Worm (Caenorhabditis elegans): ENCODE results near the gene F08D12.2.
A peak's percentile ranks its signal among the peaks of the same experiment; 100 is the strongest.

F08D12.2 gene

ce11 chrII:2747956-2748621, 33.4 kb upstream of the F08D12.2 start:
- TF ChIP-seq unc-62 (GFP tag; optimal IDR thresholded peaks at IDR 0.05 in 1 of 2), result peak in 1 of 2 experiments; percentile 99
- TF ChIP-seq unc-62 (tag; optimal IDR thresholded peaks at IDR 0.05), result no peak
- peak; percentile 60; the same call in 1 of the 2 replicates for TF ChIP-seq ctbp-1 (GFP tag; IDR thresholded peaks at IDR 0.05)
- TF ChIP-seq hmg-1.1 (GFP tag; IDR thresholded peaks at IDR 0.05), result peak; percentile 55; the same call in 1 of the 2 replicates
- peak in 1 of 2 experiments; percentile 58 for TF ChIP-seq lsy-2 (tag; optimal IDR thresholded peaks at IDR 0.05)
- no peak for TF ChIP-seq nhr-41 (GFP tag; IDR thresholded peaks at IDR 0.05)
- no peak for TF ChIP-seq madf-5 (GFP tag; IDR thresholded peaks at IDR 0.05)
- peak in 1 of 2 experiments; percentile 33 for TF ChIP-seq hif-1 (tag; optimal IDR thresholded peaks at IDR 0.05)
- TF ChIP-seq fkh-10 (GFP tag; optimal IDR thresholded peaks at IDR 0.05), result peak; percentile 75
- no peak for TF ChIP-seq lin-1 (GFP tag; IDR thresholded peaks at IDR 0.05)
- peak; percentile 5 for TF ChIP-seq dpl-1 (GFP tag; optimal IDR thresholded peaks at IDR 0.05)
- no peak for TF ChIP-seq ceh-44 (GFP tag; IDR thresholded peaks at IDR 0.05)
- TF ChIP-seq daf-8 (GFP tag; IDR thresholded peaks at IDR 0.05), result no peak
- TF ChIP-seq nhr-102 (tag; optimal IDR thresholded peaks at IDR 0.05), result no peak
- TF ChIP-seq spr-3 (GFP tag; optimal IDR thresholded peaks at IDR 0.05), result no peak
- TF ChIP-seq pqm-1 (tag; optimal IDR thresholded peaks at IDR 0.05), result no peak
- peak; percentile 47 for TF ChIP-seq nhr-11 (tag; optimal IDR thresholded peaks at IDR 0.05)
- TF ChIP-seq zfp-3 (GFP tag; conservative IDR thresholded peaks at IDR 0.05), result no peak
- no peak for TF ChIP-seq arid-1 (GFP tag; conservative IDR thresholded peaks at IDR 0.05)
- TF ChIP-seq ceh-20 (GFP tag; IDR thresholded peaks at IDR 0.05), result no peak; the same call in 1 of the 2 replicates
- TF ChIP-seq hlh-11 (tag; optimal IDR thresholded peaks at IDR 0.05), result peak; percentile 27
- peak; percentile 33; the same call in 1 of the 2 replicates for TF ChIP-seq egl-43 (GFP tag; IDR thresholded peaks at IDR 0.05)
- peak; percentile 67 for TF ChIP-seq F37D6.2 (tag; optimal IDR thresholded peaks at IDR 0.05)
- TF ChIP-seq rbr-2 (tag; optimal IDR thresholded peaks at IDR 0.05), result peak; percentile 73
- TF ChIP-seq mdl-1 (tag; optimal IDR thresholded peaks at IDR 0.05), result peak in 1 of 2 experiments; percentile 14

ce11 chrII:2749595-2750048, 31.8 kb upstream of the F08D12.2 start, which contains the start of gene F29A7.4:
F29A7.4 (plus strand) TSS chrII:2749998.
- TF ChIP-seq daf-16 (GFP tag; optimal IDR thresholded peaks at IDR 0.05), result no peak
- peak; percentile 49 for TF ChIP-seq daf-16 (tag; optimal IDR thresholded peaks at IDR 0.05)
- TF ChIP-seq nhr-28 (tag; optimal IDR thresholded peaks at IDR 0.05), result peak; percentile 74
- TF ChIP-seq pqm-1 (tag; optimal IDR thresholded peaks at IDR 0.05), result peak; percentile 18
- no peak for TF ChIP-seq F10B5.3 (tag; optimal IDR thresholded peaks at IDR 0.05)

DNA sequence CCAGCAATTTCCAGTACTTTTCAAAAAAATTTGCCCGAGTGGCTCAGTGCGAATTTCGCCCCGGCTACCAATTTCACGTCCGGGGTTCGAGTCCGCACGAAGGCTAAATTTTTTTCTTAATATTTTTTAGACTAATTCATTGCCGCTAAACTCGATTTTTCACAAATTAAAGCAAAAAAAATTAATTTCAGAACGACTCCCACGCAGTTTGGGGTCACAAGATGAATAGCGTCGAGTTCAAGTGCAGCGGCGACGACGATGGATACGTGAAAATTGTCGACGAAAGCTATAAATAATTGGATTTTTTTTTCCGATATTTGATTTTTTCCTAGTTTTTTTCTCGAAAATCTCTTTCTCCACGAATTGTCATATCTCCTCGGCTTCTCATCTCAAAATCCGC, 30.2 kb upstream of the F08D12.2 start:
- TF ChIP-seq lin-38 (GFP tag; IDR thresholded peaks at IDR 0.05), result peak; percentile 73
- TF ChIP-seq zfp-2 (tag; optimal IDR thresholded peaks at IDR 0.05), result no peak
- TF ChIP-seq madf-5 (GFP tag; IDR thresholded peaks at IDR 0.05), result no peak
- no peak for TF ChIP-seq daf-16 (GFP tag; optimal IDR thresholded peaks at IDR 0.05)
- peak; percentile 28 for TF ChIP-seq daf-16 (tag; optimal IDR thresholded peaks at IDR 0.05)
- no peak for TF ChIP-seq mxl-3 (GFP tag; optimal IDR thresholded peaks at IDR 0.05)
- TF ChIP-seq pha-4 (GFP tag; IDR thresholded peaks at IDR 0.05), result no peak
- no peak for TF ChIP-seq pha-4 (tag; optimal IDR thresholded peaks at IDR 0.05)
- no peak for TF ChIP-seq nhr-41 (GFP tag; IDR thresholded peaks at IDR 0.05)
- TF ChIP-seq F44E2.7 (GFP tag; IDR thresholded peaks at IDR 0.05), result no peak
- no peak for TF ChIP-seq ceh-32 (tag; optimal IDR thresholded peaks at IDR 0.05; ENCODE audit: poor library complexity)
- TF ChIP-seq T20F7.1 (GFP tag; optimal IDR thresholded peaks at IDR 0.05), result no peak

Data from whole organism, L4 larva.